Worm (Caenorhabditis elegans): Measurements from ENCODE around the gene nhr-256.
"Not testable (repeated sequence)": the region's sequence is repeated elsewhere in the genome, so short reads cannot be mapped to it uniquely, and the experiment has no call there.

nhr-256 gene

DNA sequence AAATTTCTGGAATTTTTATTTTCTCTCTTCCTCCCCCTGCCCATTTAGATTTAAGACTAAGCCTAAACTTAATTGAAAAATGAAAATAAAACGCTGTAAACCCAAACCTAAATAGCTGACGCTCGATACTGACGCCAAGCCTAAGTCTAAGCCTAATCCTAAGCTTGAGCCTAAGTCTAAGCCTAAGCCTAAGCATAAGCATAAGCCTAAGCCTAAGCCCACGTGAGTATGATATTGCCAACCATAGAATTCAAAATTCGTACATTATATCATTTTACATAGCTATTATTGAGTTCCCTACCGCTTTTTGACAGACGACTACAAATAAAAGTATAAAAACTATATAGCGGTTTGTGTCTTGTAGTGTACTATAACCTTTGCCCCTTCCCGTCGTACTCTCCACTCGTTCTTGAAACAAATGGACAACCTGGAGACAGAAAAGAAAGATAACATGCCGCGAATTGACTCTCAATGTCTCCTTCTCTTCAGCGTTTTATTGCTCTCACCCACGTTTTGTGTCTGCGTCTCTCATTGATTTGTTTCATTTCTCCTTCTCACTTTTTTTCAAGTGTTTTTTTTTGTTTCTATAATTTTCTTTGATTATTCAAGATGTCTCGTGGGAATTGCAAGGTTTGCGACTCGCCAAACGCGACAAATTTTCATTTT, at the start of gene nhr-256:
Gene nhr-256, plus strand, starts transcription at position 567 of the 666 bp plus-strand sequence.
- no peak for TF ChIP-seq nhr-77 (tag; optimal IDR thresholded peaks at IDR 0.05)
- no peak for TF ChIP-seq mml-1 (tag; optimal IDR thresholded peaks at IDR 0.05)
- TF ChIP-seq nhr-12 (tag; optimal IDR thresholded peaks at IDR 0.05), result no peak
- peak; percentile 81 for TF ChIP-seq ceh-28 (tag; optimal IDR thresholded peaks at IDR 0.05)
- TF ChIP-seq aly-2 (tag; optimal IDR thresholded peaks at IDR 0.05), result no peak
- TF ChIP-seq daf-12 (tag; optimal IDR thresholded peaks at IDR 0.05), result no peak
- peak; percentile 23 for TF ChIP-seq R02D3.7 (tag; optimal IDR thresholded peaks at IDR 0.05)
- peak; percentile 47 for TF ChIP-seq hmg-11 (tag; optimal IDR thresholded peaks at IDR 0.05)
- TF ChIP-seq nhr-11 (tag; optimal IDR thresholded peaks at IDR 0.05), result no peak
- peak; percentile 20 for TF ChIP-seq lin-39 (tag; optimal IDR thresholded peaks at IDR 0.05)
- TF ChIP-seq pqm-1 (tag; optimal IDR thresholded peaks at IDR 0.05), result peak; percentile 95
- peak; percentile 35 for TF ChIP-seq nhr-43 (tag; optimal IDR thresholded peaks at IDR 0.05; ENCODE audit: poor library complexity, severe bottlenecking)
- TF ChIP-seq elt-2 (tag; optimal IDR thresholded peaks at IDR 0.05), result peak; percentile 93
- TF ChIP-seq nhr-25 (tag; optimal IDR thresholded peaks at IDR 0.05), result peak; percentile 72
- TF ChIP-seq nfya-1 (tag; optimal IDR thresholded peaks at IDR 0.05; ENCODE audit: insufficient read depth), result peak; percentile 79
- peak; percentile 27 for TF ChIP-seq lin-15B (tag; optimal IDR thresholded peaks at IDR 0.05)
- peak; percentile 70 for TF ChIP-seq egl-5 (tag; optimal IDR thresholded peaks at IDR 0.05)
- peak; percentile 87 for TF ChIP-seq pha-4 (tag; optimal IDR thresholded peaks at IDR 0.05)
- TF ChIP-seq ztf-4 (tag; optimal IDR thresholded peaks at IDR 0.05), result no peak

ce11 chrV:1693876-1694275, 49.7 kb upstream of the nhr-256 start, which contains the start of gene Y46H3C.7:
Gene Y46H3C.7, minus strand, starts transcription at chrV:1694022.
- TF ChIP-seq ceh-16, mdl-1, eor-1 (tag; optimal IDR thresholded peaks at IDR 0.05): not testable (repeated sequence)

- TF ChIP-seq nhr-25 (tag; optimal IDR thresholded peaks at IDR 0.05), result no peak
- TF ChIP-seq ceh-28 (tag; optimal IDR thresholded peaks at IDR 0.05), result no peak
- no peak for TF ChIP-seq nhr-77 (tag; optimal IDR thresholded peaks at IDR 0.05)
- no peak for TF ChIP-seq egl-5 (tag; optimal IDR thresholded peaks at IDR 0.05)
- no peak for TF ChIP-seq ZK546.5 (tag; optimal IDR thresholded peaks at IDR 0.05)
- no peak for TF ChIP-seq lin-15B (tag; optimal IDR thresholded peaks at IDR 0.05)
- TF ChIP-seq skn-1 (tag; optimal IDR thresholded peaks at IDR 0.05), result no peak
- TF ChIP-seq lin-39 (tag; optimal IDR thresholded peaks at IDR 0.05), result no peak
- TF ChIP-seq ztf-11 (tag; optimal IDR thresholded peaks at IDR 0.05), result no peak
- no peak for TF ChIP-seq aly-2 (tag; optimal IDR thresholded peaks at IDR 0.05)
- TF ChIP-seq nhr-43 (tag; optimal IDR thresholded peaks at IDR 0.05; ENCODE audit: poor library complexity, severe bottlenecking), result no peak
- no peak for TF ChIP-seq mml-1 (tag; optimal IDR thresholded peaks at IDR 0.05)
- no peak for TF ChIP-seq ceh-9 (tag; optimal IDR thresholded peaks at IDR 0.05)
- TF ChIP-seq fkh-2 (tag; optimal IDR thresholded peaks at IDR 0.05), result no peak
- TF ChIP-seq nhr-76 (tag; optimal IDR thresholded peaks at IDR 0.05), result no peak
Observed at ce11 chrV:1698400-1698799, 45.2 kb upstream of the nhr-256 start.

DNA sequence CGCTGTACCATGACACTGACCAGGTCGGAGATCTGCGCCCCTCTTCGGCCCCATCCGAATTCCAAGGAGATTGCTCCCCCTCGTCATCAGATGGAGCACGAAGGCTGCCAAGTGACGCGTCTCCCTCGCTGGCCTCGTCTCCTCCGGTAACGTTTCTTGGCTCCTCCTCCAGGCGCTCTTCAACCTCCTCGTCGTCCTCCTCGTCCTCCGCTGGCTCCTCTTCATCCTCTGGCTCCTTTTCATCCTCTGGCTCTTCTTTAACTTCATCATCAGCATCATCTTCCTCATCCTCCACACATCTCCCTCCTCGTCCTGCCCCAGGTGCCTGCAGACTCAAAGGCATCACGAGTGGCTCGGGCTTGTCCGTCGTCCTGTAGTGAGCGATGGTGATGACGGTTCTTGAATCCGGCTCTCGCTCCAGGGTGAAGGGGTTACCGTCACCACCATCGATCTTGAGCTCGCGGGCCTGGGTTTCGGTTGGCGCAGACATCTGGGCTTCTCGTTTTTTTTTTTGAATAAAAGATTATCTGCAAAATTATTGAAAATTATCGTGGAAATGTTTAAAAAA, 44.3 kb upstream of the nhr-256 start:
- no peak for TF ChIP-seq hmg-11 (tag; optimal IDR thresholded peaks at IDR 0.05)
- TF ChIP-seq nhr-12 (tag; optimal IDR thresholded peaks at IDR 0.05), result no peak
- TF ChIP-seq ceh-16 (tag; optimal IDR thresholded peaks at IDR 0.05), result no peak

DNA sequence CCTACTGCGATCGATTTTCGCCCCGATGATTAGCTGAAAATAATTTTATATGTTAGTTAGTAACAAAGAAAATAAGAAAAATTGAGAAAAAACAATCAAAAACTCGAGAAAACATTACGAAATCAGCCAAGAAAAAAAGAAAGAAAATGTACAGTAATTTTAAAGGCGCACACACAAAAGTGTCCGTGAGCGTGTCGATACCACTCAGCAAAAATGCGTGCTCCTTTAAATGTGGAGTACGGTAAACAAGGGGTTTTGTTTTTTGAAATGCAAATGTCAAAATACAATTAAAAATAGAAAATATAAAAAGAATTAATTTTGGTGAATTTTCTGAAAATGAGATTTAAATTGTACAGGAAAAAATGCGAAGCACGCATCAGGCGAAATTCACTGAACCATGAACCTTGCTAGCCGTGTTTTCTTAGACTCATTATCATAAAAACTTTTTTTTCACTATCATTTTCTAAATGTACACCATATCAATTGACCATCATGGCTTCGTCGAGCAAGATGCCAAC, 41.9 kb upstream of the nhr-256 start, which contains the start of gene srw-90:
Gene srw-90, plus strand, starts transcription at position 468 of the 518 bp plus-strand sequence.
- TF ChIP-seq R02D3.7 (tag; optimal IDR thresholded peaks at IDR 0.05) (no peak), aly-2 (tag; optimal IDR thresholded peaks at IDR 0.05) (no peak), egl-5 (tag; optimal IDR thresholded peaks at IDR 0.05) (no peak), eor-1 (tag; optimal IDR thresholded peaks at IDR 0.05) (no peak), elt-3 (tag; optimal IDR thresholded peaks at IDR 0.05) (no peak), ztf-4 (tag; optimal IDR thresholded peaks at IDR 0.05) (no peak), ceh-9 (tag; optimal IDR thresholded peaks at IDR 0.05) (no peak), ceh-28 (tag; optimal IDR thresholded peaks at IDR 0.05) (no peak), nhr-67 (tag; optimal IDR thresholded peaks at IDR 0.05) (no peak), lin-39 (tag; optimal IDR thresholded peaks at IDR 0.05) (no peak), nhr-11 (tag; optimal IDR thresholded peaks at IDR 0.05) (no peak), lsy-12 (tag; optimal IDR thresholded peaks at IDR 0.05) (no peak), nhr-28 (tag; optimal IDR thresholded peaks at IDR 0.05) (no peak), pqm-1 (tag; optimal IDR thresholded peaks at IDR 0.05) (no peak), nhr-25 (tag; optimal IDR thresholded peaks at IDR 0.05) (no peak)
